Worm (Caenorhabditis elegans) whole organism, young adult: ENCODE measurements around the gene abch-1.

Experiments
- F33H1.4 ChIP-seq: fragments of 200-800 bp; sonication (Bioruptor generic); IDR thresholded peaks from 2 replicates; pipeline ENCODE4 v1.3.6; 2022; ENCODE audit warnings: missing genetic modification reagents, missing genetic modification characterization, missing compliant biosample characterization
- F52B5.7 ChIP-seq: sonication (generic microtip); optimal IDR thresholded peaks from 2 replicates; lab custom pipeline; 2016; ENCODE audit warnings: mild to moderate bottlenecking, missing genetic modification characterization, missing compliant biosample characterization
- F55B11.4 ChIP-seq: sonication (generic microtip); optimal IDR thresholded peaks from 2 replicates; lab custom pipeline; 2016; ENCODE audit warnings: missing compliant biosample characterization, missing genetic modification characterization, borderline replicate concordance; ENCODE audit not compliant: insufficient read depth
- K11D2.4 ChIP-seq: fragments of 200-800 bp; sonication (Bioruptor generic); IDR thresholded peaks from 2 replicates; pipeline ENCODE4 v1.3.6; 2022; ENCODE audit warnings: missing genetic modification reagents, missing genetic modification characterization, missing compliant biosample characterization
- K12H6.12 ChIP-seq: fragments of 200-800 bp; sonication (Bioruptor generic); optimal IDR thresholded peaks from 2 replicates; lab custom pipeline; 2018; ENCODE audit warnings: mild to moderate bottlenecking, missing genetic modification characterization, missing compliant biosample characterization
- Y53F4B.3 ChIP-seq: fragments of 200-800 bp; sonication (Bioruptor generic); IDR thresholded peaks from 2 replicates; pipeline ENCODE4 v1.3.6; 2022; ENCODE audit warnings: missing genetic modification reagents, missing genetic modification characterization, missing compliant biosample characterization
- Y95B8A.8 ChIP-seq: fragments of 200-800 bp; sonication (Bioruptor generic); IDR thresholded peaks from 2 replicates; pipeline ENCODE4 v1.3.6; 2022; ENCODE audit warnings: missing genetic modification reagents, missing genetic modification characterization, missing compliant biosample characterization
- akir-1 ChIP-seq: fragments of 200-800 bp; sonication (Bioruptor generic); optimal IDR thresholded peaks from 2 replicates; lab custom pipeline; 2018; ENCODE audit warnings: mild to moderate bottlenecking, missing genetic modification characterization, moderate library complexity, missing compliant biosample characterization
- attf-3 ChIP-seq: fragments of 200-800 bp; sonication (Bioruptor generic); conservative IDR thresholded peaks from 2 replicates; pipeline ENCODE4 v1.3.6; 2022; ENCODE audit warnings: missing genetic modification reagents, missing genetic modification characterization, missing compliant biosample characterization
- attf-5 ChIP-seq: fragments of 200-800 bp; sonication (Bioruptor generic); optimal IDR thresholded peaks from 2 replicates; lab custom pipeline; 2018; ENCODE audit warnings: mild to moderate bottlenecking, missing genetic modification characterization, missing compliant biosample characterization
- bed-2 ChIP-seq: fragments of 200-800 bp; sonication (Bioruptor generic); IDR thresholded peaks from 2 replicates; pipeline ENCODE4 v1.3.6; 2022; ENCODE audit warnings: missing genetic modification reagents, missing genetic modification characterization, missing compliant biosample characterization
- cebp-1 ChIP-seq, 2 experiments: fragments of 200-800 bp in 1 of 2; sonication (Bioruptor generic) in 1 of 2; sonication (generic microtip) in 1 of 2; IDR thresholded peaks in 1 of 2; optimal IDR thresholded peaks in 1 of 2; 2 replicates each; pipeline versions ENCODE4 v1.3.6 to Lab custom; 2017 to 2022; ENCODE audit warnings: missing compliant biosample characterization in 2 of 2, missing genetic modification characterization in 2 of 2, mild to moderate bottlenecking in 1 of 2, missing genetic modification reagents in 1 of 2, moderate library complexity in 1 of 2
- ceh-27 ChIP-seq: fragments of 200-800 bp; sonication (Bioruptor generic); optimal IDR thresholded peaks from 2 replicates; lab custom pipeline; 2018; ENCODE audit warnings: mild to moderate bottlenecking, missing genetic modification characterization, moderate library complexity, missing compliant biosample characterization
- ceh-91 ChIP-seq: fragments of 200-800 bp; sonication (Bioruptor generic); IDR thresholded peaks from 2 replicates; pipeline ENCODE4 v1.3.6; 2022; ENCODE audit warnings: missing genetic modification reagents, missing genetic modification characterization, missing compliant biosample characterization
- chd-7 ChIP-seq: sonication (generic microtip); optimal IDR thresholded peaks from 2 replicates; lab custom pipeline; 2016; ENCODE audit warnings: mild to moderate bottlenecking, missing genetic modification characterization, moderate library complexity, missing compliant biosample characterization
- die-1 ChIP-seq: sonication (generic microtip); optimal IDR thresholded peaks from 2 replicates; lab custom pipeline; 2016; ENCODE audit warnings: missing genotype, mild to moderate bottlenecking, missing genetic modification characterization, missing compliant biosample characterization
- dox-1 ChIP-seq: fragments of 200-800 bp; sonication (Bioruptor generic); IDR thresholded peaks from 2 replicates; pipeline ENCODE4 v1.3.6; 2022; ENCODE audit warnings: missing genetic modification reagents, missing genetic modification characterization, missing compliant biosample characterization
- dpl-1 ChIP-seq: fragments of 150-350 bp; optimal IDR thresholded peaks from 2 replicates; lab custom pipeline; 2014; ENCODE audit warnings: missing biosample characterization, missing genetic modification reagents, missing genetic modification characterization
- egl-18 ChIP-seq: fragments of 200-800 bp; sonication (Bioruptor generic); IDR thresholded peaks from 2 replicates; pipeline ENCODE4 v1.3.6; 2022; ENCODE audit warnings: missing genetic modification reagents, missing genetic modification characterization, missing compliant biosample characterization
- egl-44 ChIP-seq: fragments of 200-800 bp; sonication (Bioruptor generic); IDR thresholded peaks from 2 replicates; pipeline ENCODE4 v1.3.6; 2022; ENCODE audit warnings: missing genetic modification reagents, missing genetic modification characterization, missing compliant biosample characterization
- egrh-3 ChIP-seq: fragments of 200-800 bp; sonication (Bioruptor generic); IDR thresholded peaks from 2 replicates; pipeline ENCODE4 v1.3.6; 2022; ENCODE audit warnings: missing genetic modification reagents, missing genetic modification characterization, missing compliant biosample characterization
- ekl-4 ChIP-seq: fragments of 200-800 bp; sonication (Bioruptor generic); IDR thresholded peaks from 2 replicates; pipeline ENCODE4 v1.3.6; 2022; ENCODE audit warnings: missing genetic modification reagents, missing genetic modification characterization, missing compliant biosample characterization
- hmg-1.2 ChIP-seq: fragments of 200-800 bp; sonication (Bioruptor generic); IDR thresholded peaks from 2 replicates; pipeline ENCODE4 v1.3.6; 2022; ENCODE audit warnings: missing genetic modification reagents, missing genetic modification characterization, missing compliant biosample characterization
- let-526 ChIP-seq: fragments of 200-800 bp; sonication (Bioruptor generic); IDR thresholded peaks from 2 replicates; pipeline ENCODE4 v1.3.6; 2022; ENCODE audit warnings: missing genetic modification reagents, missing genetic modification characterization, missing compliant biosample characterization
- lin-26 ChIP-seq: fragments of 200-800 bp; sonication (Bioruptor generic); IDR thresholded peaks from 2 replicates; pipeline ENCODE4 v1.3.6; 2022; ENCODE audit warnings: missing genetic modification reagents, missing genetic modification characterization, missing compliant biosample characterization
- lin-35 ChIP-seq, 3 experiments: fragments of 150-350 bp in 2 of 3; sonication (generic microtip) in 1 of 3; optimal IDR thresholded peaks; 2 replicates each; lab custom pipeline; 2014 to 2018; ENCODE audit warnings: missing biosample characterization in 3 of 3, missing genetic modification characterization in 3 of 3, missing genetic modification reagents in 3 of 3
- lin-40 ChIP-seq: sonication (generic microtip); optimal IDR thresholded peaks from 2 replicates; lab custom pipeline; 2016; ENCODE audit warnings: missing genetic modification characterization, mild to moderate bottlenecking, missing compliant biosample characterization, missing genotype, missing genetic modification reagents
- lin-54 ChIP-seq: fragments of 200-800 bp; sonication (Bioruptor generic); optimal IDR thresholded peaks from 2 replicates; lab custom pipeline; 2018; ENCODE audit warnings: mild to moderate bottlenecking, missing genetic modification characterization, missing compliant biosample characterization
- madf-10 ChIP-seq: sonication (generic microtip); optimal IDR thresholded peaks from 2 replicates; lab custom pipeline; 2016; ENCODE audit warnings: mild to moderate bottlenecking, missing genetic modification characterization, missing compliant biosample characterization
- madf-8 ChIP-seq: fragments of 200-800 bp; sonication (Bioruptor generic); conservative IDR thresholded peaks from 2 replicates; pipeline ENCODE4 v1.3.6; 2022; ENCODE audit warnings: missing genetic modification reagents, missing genetic modification characterization, missing compliant biosample characterization
- mcd-1 ChIP-seq: fragments of 200-800 bp; sonication (Bioruptor generic); IDR thresholded peaks from 2 replicates; pipeline ENCODE4 v1.3.6; 2022; ENCODE audit warnings: missing genetic modification reagents, missing genetic modification characterization, missing compliant biosample characterization
- nfyb-1 ChIP-seq: fragments of 200-800 bp; sonication (Bioruptor generic); IDR thresholded peaks from 2 replicates; pipeline ENCODE4 v1.3.6; 2022; ENCODE audit warnings: missing genetic modification reagents, missing genetic modification characterization, missing compliant biosample characterization
- nhr-80 ChIP-seq: sonication (generic microtip); optimal IDR thresholded peaks from 2 replicates; lab custom pipeline; 2016; ENCODE audit warnings: missing genetic modification characterization, missing compliant biosample characterization
- pbrm-1 ChIP-seq: fragments of 200-800 bp; sonication (Bioruptor generic); IDR thresholded peaks from 2 replicates; pipeline ENCODE4 v1.3.6; 2022; ENCODE audit warnings: missing genetic modification reagents, missing genetic modification characterization, missing compliant biosample characterization
- rcor-1 ChIP-seq: fragments of 200-800 bp; sonication (Bioruptor generic); IDR thresholded peaks from 2 replicates; pipeline ENCODE4 v1.3.6; 2022; ENCODE audit warnings: missing genetic modification reagents, missing genetic modification characterization, missing compliant biosample characterization
- snpc-4 ChIP-seq, 5 experiments: fragments of 150-350 bp in 1 of 5; sonication (generic microtip) in 4 of 5; optimal IDR thresholded peaks; 2 replicates each; lab custom pipeline; 2014 to 2018; ENCODE audit warnings: missing genetic modification characterization in 5 of 5, missing biosample characterization in 3 of 5, antibody characterized with exemption in 2 of 5, mild to moderate bottlenecking in 2 of 5, missing compliant biosample characterization in 2 of 5, missing genotype in 2 of 5, moderate library complexity in 2 of 5, missing genetic modification reagents in 1 of 5
- sptf-2 ChIP-seq: fragments of 200-800 bp; sonication (Bioruptor generic); optimal IDR thresholded peaks from 2 replicates; lab custom pipeline; 2018; ENCODE audit warnings: mild to moderate bottlenecking, missing genetic modification characterization, missing compliant biosample characterization
- zfh-2 ChIP-seq: fragments of 200-800 bp; sonication (Bioruptor generic); conservative IDR thresholded peaks from 2 replicates; pipeline ENCODE4 v1.3.6; 2022; ENCODE audit warnings: missing genetic modification reagents, missing genetic modification characterization, missing compliant biosample characterization
- zim-3 ChIP-seq: sonication (generic microtip); optimal IDR thresholded peaks from 2 replicates; lab custom pipeline; 2017; ENCODE audit warnings: mild to moderate bottlenecking, missing genetic modification characterization, moderate library complexity, missing compliant biosample characterization
- ztf-18 ChIP-seq: sonication (generic microtip); optimal IDR thresholded peaks from 2 replicates; lab custom pipeline; 2016; ENCODE audit warnings: missing genotype, mild to moderate bottlenecking, missing genetic modification characterization, missing compliant biosample characterization
- ztf-22 ChIP-seq: fragments of 200-800 bp; sonication (Bioruptor generic); optimal IDR thresholded peaks from 2 replicates; lab custom pipeline; 2018; ENCODE audit warnings: mild to moderate bottlenecking, missing genetic modification characterization, moderate library complexity, missing compliant biosample characterization
- ztf-3 ChIP-seq: fragments of 200-800 bp; sonication (Bioruptor generic); optimal IDR thresholded peaks from 2 replicates; lab custom pipeline; 2018; ENCODE audit warnings: mild to moderate bottlenecking, missing genetic modification characterization, missing compliant biosample characterization
- ztf-6 ChIP-seq: fragments of 200-800 bp; sonication (Bioruptor generic); IDR thresholded peaks from 2 replicates; pipeline ENCODE4 v1.3.6; 2022; ENCODE audit warnings: missing genetic modification reagents, missing genetic modification characterization, missing compliant biosample characterization

The abch-1 gene

ce11 chrII:6493139-6493538 is 38.3 kb downstream of the abch-1 start:
- 0 out of 2 replicates have a peak, but pooled peaks have one; percentile 7 for TF ChIP-seq egl-18 (GFP tag; lab: Robert Waterston, UW)
- no peak for TF ChIP-seq F55B11.4

ce11 chrII:6491817-6492452 is 39.5 kb downstream of the abch-1 start, which contains the start of the genes T28D9.11 and T28D9.1:
TSS of gene T28D9.11 (minus strand) at chrII:6491993.
TSS of gene T28D9.1 (plus strand) at chrII:6492402.
- TF ChIP-seq Y95B8A.8 (GFP tag; lab: Robert Waterston, UW) = no peak
- peak; percentile 2 for TF ChIP-seq die-1 (tag; lab: Kevin White, UChicago)
- 0 out of 2 replicates have a peak, but pooled peaks have one; percentile 35 for TF ChIP-seq ekl-4 (GFP tag; lab: Robert Waterston, UW)
- TF ChIP-seq F33H1.4 (GFP tag; lab: Robert Waterston, UW) = peak; percentile 49
- peak; percentile 72 for TF ChIP-seq attf-5 (GFP tag; lab: Kevin White, UChicago)
- TF ChIP-seq attf-3 (GFP tag; lab: Robert Waterston, UW) = 0 out of 2 replicates have a peak, but pooled peaks have one; percentile 28
- TF ChIP-seq ceh-27 = peak; percentile 71
- TF ChIP-seq mcd-1 (GFP tag; lab: Robert Waterston, UW) = peak; percentile 66
- TF ChIP-seq let-526 (GFP tag; lab: Robert Waterston, UW) = no peak
- 0 out of 2 replicates have a peak, but pooled peaks have one; percentile 25 for TF ChIP-seq ceh-91 (GFP tag; lab: Robert Waterston, UW)
- peak; percentile 12 for TF ChIP-seq chd-7 (tag; lab: Kevin White, UChicago)
- TF ChIP-seq egrh-3 (GFP tag; lab: Robert Waterston, UW) = peak; percentile 88
- TF ChIP-seq lin-26 = peak; percentile 61; the same call in 1 of the 2 replicates
- peak; percentile 22 for TF ChIP-seq lin-40 (tag; lab: Kevin White, UChicago)
- peak; percentile 34; the same call in 1 of the 2 replicates for TF ChIP-seq nfyb-1 (GFP tag; lab: Robert Waterston, UW)
- no peak for TF ChIP-seq ztf-3 (GFP tag; lab: Kevin White, UChicago)
- peak; percentile 6 for TF ChIP-seq ztf-18 (tag; lab: Kevin White, UChicago)
- TF ChIP-seq egl-44 (GFP tag; lab: Robert Waterston, UW) = peak; percentile 35; the same call in 1 of the 2 replicates
- TF ChIP-seq lin-35 (GFP tag; optimal IDR thresholded peaks at IDR 0.05; lab: Kevin White, UChicago) = peak in 1 of 3 experiments; percentile 45
- TF ChIP-seq ztf-6 (GFP tag; lab: Robert Waterston, UW) = no peak
- TF ChIP-seq K12H6.12 (tag; lab: Kevin White, UChicago) = peak; percentile 64
- TF ChIP-seq egl-18 (GFP tag; lab: Robert Waterston, UW) = 0 out of 2 replicates have a peak, but pooled peaks have one; percentile 40
- peak; percentile 23; the same call in 1 of the 2 replicates for TF ChIP-seq madf-8 (GFP tag; lab: Robert Waterston, UW)
- no peak for TF ChIP-seq dpl-1 (GFP tag; lab: Kevin White, UChicago)
- peak; percentile 83 for TF ChIP-seq snpc-4 (GFP tag; optimal IDR thresholded peaks at IDR 0.05; lab: Kevin White, UChicago)
- peak; percentile 76 to 91 (median 84) for TF ChIP-seq snpc-4 (tag; optimal IDR thresholded peaks at IDR 0.05; lab: Kevin White, UChicago)
- no peak for TF ChIP-seq Y53F4B.3 (GFP tag; lab: Robert Waterston, UW)
- 0 out of 2 replicates have a peak, but pooled peaks have one; percentile 25 for TF ChIP-seq pbrm-1 (GFP tag; lab: Robert Waterston, UW)
- 0 out of 2 replicates have a peak, but pooled peaks have one; percentile 76 for TF ChIP-seq bed-2 (GFP tag; lab: Robert Waterston, UW)
- TF ChIP-seq F52B5.7 (tag; lab: Kevin White, UChicago) = peak; percentile 11
- TF ChIP-seq sptf-2 (GFP tag; lab: Kevin White, UChicago) = no peak
- peak; percentile 28 for TF ChIP-seq madf-10 (tag; lab: Kevin White, UChicago)
- TF ChIP-seq hmg-1.2 = peak; percentile 28; the same call in 1 of the 2 replicates
- TF ChIP-seq cebp-1 (GFP tag; IDR thresholded peaks at IDR 0.05; lab: Robert Waterston, UW) = no peak; the same call in 1 of the 2 replicates
- peak; percentile 57 for TF ChIP-seq cebp-1 (tag; optimal IDR thresholded peaks at IDR 0.05; lab: Kevin White, UChicago)
- no peak for TF ChIP-seq nhr-80 (tag; lab: Kevin White, UChicago)
- peak; percentile 46; the same call in 1 of the 2 replicates for TF ChIP-seq K11D2.4
- no peak for TF ChIP-seq zim-3
- TF ChIP-seq lin-54 (GFP tag; lab: Kevin White, UChicago) = peak; percentile 46
- peak; percentile 66 for TF ChIP-seq dox-1
- peak; percentile 60 for TF ChIP-seq rcor-1 (GFP tag; lab: Robert Waterston, UW)
- peak; percentile 43 for TF ChIP-seq ztf-22 (GFP tag; lab: Kevin White, UChicago)
- TF ChIP-seq zfh-2 (GFP tag; lab: Robert Waterston, UW) = peak; percentile 99
- TF ChIP-seq akir-1 (GFP tag; lab: Kevin White, UChicago) = no peak
- TF ChIP-seq, all 124 proteins: peak for 32
